Worm (Caenorhabditis elegans) whole organism, L1 larva: ENCODE measurements around the gene C03H12.1.

ENCODE experiments used
- hlh-4 ChIP-seq: sonication (generic microtip); optimal IDR thresholded peaks from 2 replicates; lab custom pipeline; 2016; ENCODE audit warnings: mild to moderate bottlenecking, missing genetic modification characterization, missing compliant biosample characterization
- lin-13 ChIP-seq: fragments of 150-350 bp; optimal IDR thresholded peaks from 2 replicates; lab custom pipeline; 2014; ENCODE audit warnings: missing biosample characterization, missing genetic modification reagents, missing genetic modification characterization
- lir-3 ChIP-seq: sonication (generic microtip); optimal IDR thresholded peaks from 2 replicates; lab custom pipeline; 2016; ENCODE audit warnings: mild to moderate bottlenecking, missing genetic modification characterization, moderate library complexity, missing compliant biosample characterization; ENCODE audit not compliant: poor library complexity
- nhr-11 ChIP-seq: fragments of 150-350 bp; optimal IDR thresholded peaks from 2 replicates; lab custom pipeline; 2014; ENCODE audit warnings: missing biosample characterization, missing genetic modification characterization

DNA sequence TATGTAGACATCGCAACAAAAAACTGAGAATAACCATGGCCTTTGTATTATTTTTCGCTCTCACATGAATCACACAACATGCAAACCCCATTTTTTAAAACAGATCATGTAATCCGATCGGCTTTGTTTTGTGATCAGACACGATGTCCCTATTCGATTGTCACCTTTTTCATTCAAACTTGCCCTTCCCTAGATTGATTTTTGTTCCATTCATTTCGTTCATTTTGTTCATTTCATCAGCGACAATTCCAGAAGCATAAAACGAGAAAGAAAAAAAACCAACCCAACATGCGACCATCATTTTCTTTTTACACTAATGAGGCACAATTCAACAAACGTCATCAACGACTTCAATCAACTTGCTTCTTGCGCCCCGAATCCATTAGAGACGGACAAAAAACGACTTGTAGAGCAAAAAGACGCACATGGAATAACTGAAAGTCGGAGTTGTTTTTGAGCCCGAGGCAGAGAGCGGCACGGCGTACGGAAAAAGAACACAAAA is 38.3 kb upstream of the C03H12.1 start, which contains the start of gene F59D12.3:
- TF ChIP-seq lir-3 (tag; lab: Kevin White, UChicago) (no peak), nhr-11 (tag; lab: Kevin White, UChicago) (no peak), hlh-4 (no peak), lin-13 (GFP tag; lab: Kevin White, UChicago) (no peak)
